Fruit fly (Drosophila melanogaster): ENCODE results near the gene Eph.

DNA sequence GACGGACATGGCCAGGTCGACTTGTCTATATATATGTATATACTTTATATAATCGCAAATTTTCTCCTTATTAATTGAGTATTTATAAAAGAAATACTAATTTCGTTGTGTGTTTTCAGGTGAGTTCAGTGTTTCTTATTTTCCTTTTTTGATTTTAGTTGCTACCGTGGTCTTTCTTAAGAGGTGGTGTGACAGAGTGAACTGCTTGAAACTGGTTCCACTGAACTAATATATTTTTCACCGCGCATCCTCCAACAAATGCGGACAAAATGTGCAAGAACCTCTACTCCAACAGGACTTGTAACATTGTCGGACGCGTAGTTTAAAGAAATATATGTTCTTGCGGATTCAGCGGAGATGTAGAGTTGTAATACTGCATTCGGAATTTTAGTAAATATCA lies 27.6 kb upstream of the Eph start, which contains the start of gene CG1909:
- no peak for TF ChIP-seq CG14711 (tag; optimal IDR thresholded peaks at IDR 0.05)
- TF ChIP-seq tj (GFP tag; optimal IDR thresholded peaks at IDR 0.05), result no peak
- no peak for TF ChIP-seq toe (GFP tag; optimal IDR thresholded peaks at IDR 0.05)
- no peak for TF ChIP-seq kay (GFP tag; ENCODE audit: borderline replicate concordance)
- no peak for TF ChIP-seq cnc (optimal IDR thresholded peaks at IDR 0.05)
- TF ChIP-seq Crg-1 (GFP tag; optimal IDR thresholded peaks at IDR 0.05), result no peak
- no peak for TF ChIP-seq CG7045 (GFP tag; optimal IDR thresholded peaks at IDR 0.05)
- TF ChIP-seq CG33017 (tag; optimal IDR thresholded peaks at IDR 0.05), result no peak
- TF ChIP-seq ovo (GFP tag; optimal IDR thresholded peaks at IDR 0.05), result no peak
- TF ChIP-seq CG12768 (GFP tag; optimal IDR thresholded peaks at IDR 0.05), result no peak
- TF ChIP-seq CG5204 (GFP tag; optimal IDR thresholded peaks at IDR 0.05), result no peak

Data from whole organism, adult.